Fruit fly (Drosophila melanogaster) whole organism, embryonic: ENCODE measurements around the gene cindr.
A peak's percentile ranks its signal among the peaks of the same experiment; 100 is the strongest.

Experiments used
- CG10366 ChIP-seq: fragments of 200-800 bp; sonication (Bioruptor generic); IDR thresholded peaks from 2 replicates; pipeline ENCODE4 v1.3.6; 2022; ENCODE audit warnings: missing biosample characterization, missing genetic modification characterization
- CG10543 ChIP-seq: fragments of 200-800 bp; sonication (Bioruptor generic); optimal IDR thresholded peaks from 3 replicates; lab custom pipeline; 2017; ENCODE audit warnings: missing biosample characterization, mild to moderate bottlenecking, missing genetic modification characterization, moderate library complexity
- CG10654 ChIP-seq: fragments of 200-800 bp; sonication (Bioruptor generic); optimal IDR thresholded peaks from 2 replicates; lab custom pipeline; 2016; ENCODE audit warnings: missing biosample characterization, missing genetic modification characterization
- CG13424 ChIP-seq: fragments of 200-800 bp; sonication (Bioruptor generic); optimal IDR thresholded peaks from 2 replicates; lab custom pipeline; 2019; ENCODE audit warnings: missing biosample characterization, mild to moderate bottlenecking, missing genetic modification characterization, moderate library complexity
- CG15269 ChIP-seq: fragments of 200-800 bp; sonication (Bioruptor generic); optimal IDR thresholded peaks from 2 replicates; lab custom pipeline; 2018; ENCODE audit warnings: missing biosample characterization, mild to moderate bottlenecking, missing genetic modification characterization, moderate library complexity
- CG16815 ChIP-seq: fragments of 200-800 bp; sonication (Bioruptor generic); optimal IDR thresholded peaks from 3 replicates; lab custom pipeline; 2017; ENCODE audit warnings: missing biosample characterization, mild to moderate bottlenecking, missing genetic modification characterization
- CG17186 ChIP-seq: fragments of 200-800 bp; sonication (Bioruptor generic); optimal IDR thresholded peaks from 3 replicates; lab custom pipeline; 2017; ENCODE audit warnings: missing biosample characterization, missing genetic modification reagents, missing genetic modification characterization
- CG18599 ChIP-seq: fragments of 200-800 bp; sonication (Bioruptor generic); optimal IDR thresholded peaks from 3 replicates; lab custom pipeline; 2017; ENCODE audit warnings: missing biosample characterization, missing genetic modification characterization, mild to moderate bottlenecking, moderate library complexity, missing genetic modification reagents
- CG31224 ChIP-seq: fragments of 200-800 bp; sonication (Bioruptor generic); IDR thresholded peaks from 2 replicates; pipeline ENCODE4 v1.3.6; 2022; ENCODE audit warnings: missing biosample characterization, missing genetic modification characterization
- CG34376 ChIP-seq: fragments of 200-800 bp; sonication (Bioruptor generic); optimal IDR thresholded peaks from 2 replicates; lab custom pipeline; 2018; ENCODE audit warnings: missing biosample characterization, mild to moderate bottlenecking, missing genetic modification characterization
- CG4820 ChIP-seq: fragments of 200-800 bp; sonication (Bioruptor generic); optimal IDR thresholded peaks from 3 replicates; lab custom pipeline; 2016; ENCODE audit warnings: missing biosample characterization, missing genetic modification characterization
- CG6272 ChIP-seq: fragments of 200-800 bp; sonication (Bioruptor generic); IDR thresholded peaks from 2 replicates; pipeline ENCODE4 v1.3.6; 2022; ENCODE audit warnings: missing biosample characterization, missing genetic modification characterization
- CG6813 ChIP-seq: fragments of 200-800 bp; sonication (Bioruptor generic); optimal IDR thresholded peaks from 2 replicates; lab custom pipeline; 2017; ENCODE audit warnings: missing biosample characterization, missing genetic modification characterization, mild to moderate bottlenecking, moderate library complexity, missing genetic modification reagents
- CG9932 ChIP-seq: fragments of 200-800 bp; sonication (Bioruptor generic); IDR thresholded peaks from 2 replicates; pipeline ENCODE4 v1.3.6; 2022; ENCODE audit warnings: missing biosample characterization, missing genetic modification characterization
- Deaf1 ChIP-seq: fragments of 200-800 bp; optimal IDR thresholded peaks from 3 replicates; lab custom pipeline; 2019; ENCODE audit warnings: missing biosample characterization, mild to moderate bottlenecking, missing genetic modification characterization, moderate library complexity
- Dek ChIP-seq: fragments of 200-800 bp; sonication (Bioruptor generic); optimal IDR thresholded peaks from 3 replicates; lab custom pipeline; 2019; ENCODE audit warnings: missing biosample characterization, mild to moderate bottlenecking, missing genetic modification characterization, moderate library complexity
- Dp ChIP-seq: fragments of 200-800 bp; sonication (Bioruptor generic); optimal IDR thresholded peaks from 2 replicates; lab custom pipeline; 2018; ENCODE audit warnings: missing biosample characterization, mild to moderate bottlenecking, missing genetic modification characterization, moderate library complexity
- Fer2 ChIP-seq: fragments of 200-800 bp; sonication (Bioruptor generic); optimal IDR thresholded peaks from 2 replicates; lab custom pipeline; 2018; ENCODE audit warnings: missing biosample characterization, mild to moderate bottlenecking, missing genetic modification characterization, moderate library complexity
- Gsc ChIP-seq: fragments of 200-800 bp; sonication (Bioruptor generic); IDR thresholded peaks from 2 replicates; pipeline ENCODE4 v1.3.6; 2022; ENCODE audit warnings: missing biosample characterization, missing genetic modification characterization
- H2.0 ChIP-seq: fragments of 200-800 bp; sonication (Bioruptor generic); IDR thresholded peaks from 2 replicates; pipeline ENCODE4 v1.3.6; 2022; ENCODE audit warnings: missing biosample characterization, missing genetic modification characterization
- MTF-1 ChIP-seq: fragments of 200-800 bp; sonication (Bioruptor generic); optimal IDR thresholded peaks from 2 replicates; lab custom pipeline; 2018; ENCODE audit warnings: missing biosample characterization, mild to moderate bottlenecking, missing genetic modification characterization, borderline replicate concordance
- Med ChIP-seq: fragments of 200-800 bp; sonication (Bioruptor generic); peaks from one replicate; lab custom pipeline; 2016; ENCODE audit warnings: missing biosample characterization, missing genetic modification characterization, mild to moderate bottlenecking, inconsistent platforms, moderate library complexity
- Meics ChIP-seq: fragments of 200-800 bp; sonication (Bioruptor generic); optimal IDR thresholded peaks from 2 replicates; lab custom pipeline; 2017; ENCODE audit warnings: missing biosample characterization, mild to moderate bottlenecking, missing genetic modification characterization
- Scr ChIP-seq: fragments of 200-800 bp; sonication (Bioruptor generic); IDR thresholded peaks from 2 replicates; pipeline ENCODE4 v1.3.6; 2022; ENCODE audit warnings: missing biosample characterization, missing genetic modification characterization; ENCODE audit not compliant: partially characterized antibody
- Sox102F ChIP-seq: fragments of 200-800 bp; sonication (Bioruptor generic); optimal IDR thresholded peaks from 2 replicates; lab custom pipeline; 2018; ENCODE audit warnings: missing biosample characterization, mild to moderate bottlenecking, missing genetic modification characterization, moderate library complexity
- Sry-δ ChIP-seq: fragments of 200-800 bp; sonication (Bioruptor generic); optimal IDR thresholded peaks from 2 replicates; lab custom pipeline; 2016; ENCODE audit warnings: missing biosample characterization, missing genetic modification characterization
- Tbp ChIP-seq: fragments of >200 bp; optimal IDR thresholded peaks from 2 replicates; lab custom pipeline; 2018; ENCODE audit warnings: missing biosample characterization, missing genetic modification characterization
- abd-A ChIP-seq: fragments of 200-800 bp; sonication (Bioruptor generic); optimal IDR thresholded peaks from 3 replicates; lab custom pipeline; 2019; ENCODE audit warnings: missing biosample characterization, mild to moderate bottlenecking, missing genetic modification characterization, moderate library complexity
- caup ChIP-seq: fragments of 200-800 bp; sonication (Bioruptor generic); optimal IDR thresholded peaks from 3 replicates; lab custom pipeline; 2017; ENCODE audit warnings: missing biosample characterization, mild to moderate bottlenecking, missing genetic modification characterization, moderate library complexity; ENCODE audit not compliant: severe bottlenecking
- crp ChIP-seq, 2 experiments: fragments of 200-800 bp; sonication (Bioruptor generic); optimal IDR thresholded peaks; 2 replicates in 1 of 2; 3 replicates in 1 of 2; lab custom pipeline; 2017; ENCODE audit warnings: missing biosample characterization in 2 of 2, missing genetic modification characterization in 2 of 2, mild to moderate bottlenecking in 1 of 2, moderate library complexity in 1 of 2
- cwo ChIP-seq: fragments of 200-800 bp; sonication (Bioruptor generic); optimal IDR thresholded peaks from 3 replicates; lab custom pipeline; 2017; ENCODE audit warnings: missing biosample characterization, missing genetic modification characterization, mild to moderate bottlenecking, moderate library complexity, missing genetic modification reagents
- fd3F ChIP-seq: fragments of 200-800 bp; sonication (Bioruptor generic); optimal IDR thresholded peaks from 2 replicates; lab custom pipeline; 2018; ENCODE audit warnings: missing biosample characterization, mild to moderate bottlenecking, missing genetic modification characterization, moderate library complexity
- gce ChIP-seq: fragments of 200-800 bp; sonication (Bioruptor generic); IDR thresholded peaks from 3 replicates; pipeline ENCODE4 v1.3.6; 2022; ENCODE audit warnings: missing biosample characterization, missing genetic modification characterization
- grn ChIP-seq: fragments of 200-800 bp; sonication (Bioruptor generic); optimal IDR thresholded peaks from 3 replicates; lab custom pipeline; 2017; ENCODE audit warnings: missing biosample characterization, missing genetic modification characterization
- hth ChIP-seq: fragments of >200 bp; optimal IDR thresholded peaks from 2 replicates; lab custom pipeline; 2017; ENCODE audit warnings: inconsistent platforms
- ind ChIP-seq: fragments of 200-800 bp; sonication (Bioruptor generic); optimal IDR thresholded peaks from 3 replicates; lab custom pipeline; 2016; ENCODE audit warnings: missing biosample characterization, missing genetic modification characterization
- kni ChIP-seq: fragments of 200-800 bp; sonication (Bioruptor generic); optimal IDR thresholded peaks from 3 replicates; lab custom pipeline; 2017; ENCODE audit warnings: mild to moderate bottlenecking, missing biosample characterization, missing genetic modification reagents, missing genetic modification characterization
- maf-S ChIP-seq: fragments of 200-800 bp; sonication (Bioruptor generic); optimal IDR thresholded peaks from 2 replicates; lab custom pipeline; 2016; ENCODE audit warnings: missing biosample characterization, missing genetic modification characterization
- mam ChIP-seq: fragments of 200-800 bp; sonication (Bioruptor generic); optimal IDR thresholded peaks from 3 replicates; lab custom pipeline; 2016; ENCODE audit warnings: missing biosample characterization, missing genetic modification characterization
- pfk ChIP-seq: fragments of 200-800 bp; sonication (Bioruptor generic); optimal IDR thresholded peaks from 2 replicates; lab custom pipeline; 2018; ENCODE audit warnings: missing biosample characterization, mild to moderate bottlenecking, missing genetic modification characterization, moderate library complexity
- rib ChIP-seq: fragments of 200-800 bp; sonication (Bioruptor generic); IDR thresholded peaks from 2 replicates; pipeline ENCODE4 v1.3.6; 2022; ENCODE audit warnings: missing biosample characterization, missing genetic modification characterization
- row ChIP-seq: fragments of 200-800 bp; sonication (Bioruptor generic); IDR thresholded peaks from 3 replicates; pipeline ENCODE4 v1.3.6; 2022; ENCODE audit warnings: missing biosample characterization, missing genetic modification characterization
- sima ChIP-seq: fragments of 200-800 bp; sonication (Bioruptor generic); optimal IDR thresholded peaks from 2 replicates; lab custom pipeline; 2016; ENCODE audit warnings: missing biosample characterization, missing genetic modification characterization
- sob ChIP-seq: fragments of 200-800 bp; sonication (Bioruptor generic); IDR thresholded peaks from 2 replicates; pipeline ENCODE4 v1.3.6; 2022; ENCODE audit warnings: missing biosample characterization, missing genetic modification characterization
- toy ChIP-seq: fragments of 200-800 bp; sonication (Bioruptor generic); IDR thresholded peaks from 2 replicates; pipeline ENCODE4 v1.3.6; 2022; ENCODE audit warnings: missing biosample characterization, missing genetic modification characterization
- unpg ChIP-seq: fragments of 200-800 bp; sonication (Bioruptor generic); optimal IDR thresholded peaks from 3 replicates; lab custom pipeline; 2018; ENCODE audit warnings: missing biosample characterization, mild to moderate bottlenecking, missing genetic modification characterization, moderate library complexity
- vvl ChIP-seq: fragments of 200-800 bp; sonication (Bioruptor generic); IDR thresholded peaks from 2 replicates; pipeline ENCODE4 v1.3.6; 2022; ENCODE audit warnings: missing biosample characterization, missing genetic modification characterization
- wek ChIP-seq: fragments of 200-800 bp; sonication (Bioruptor generic); optimal IDR thresholded peaks from 3 replicates; lab custom pipeline; 2018; ENCODE audit warnings: missing biosample characterization, mild to moderate bottlenecking, missing genetic modification characterization, moderate library complexity
- zf30C ChIP-seq: fragments of 200-800 bp; sonication (Bioruptor generic); optimal IDR thresholded peaks from 3 replicates; lab custom pipeline; 2018; ENCODE audit warnings: missing biosample characterization, mild to moderate bottlenecking, missing genetic modification characterization
- zfh2 ChIP-seq: fragments of 200-800 bp; sonication (Bioruptor generic); optimal IDR thresholded peaks from 2 replicates; lab custom pipeline; 2016; ENCODE audit warnings: missing biosample characterization, missing genetic modification characterization

The cindr gene

DNA sequence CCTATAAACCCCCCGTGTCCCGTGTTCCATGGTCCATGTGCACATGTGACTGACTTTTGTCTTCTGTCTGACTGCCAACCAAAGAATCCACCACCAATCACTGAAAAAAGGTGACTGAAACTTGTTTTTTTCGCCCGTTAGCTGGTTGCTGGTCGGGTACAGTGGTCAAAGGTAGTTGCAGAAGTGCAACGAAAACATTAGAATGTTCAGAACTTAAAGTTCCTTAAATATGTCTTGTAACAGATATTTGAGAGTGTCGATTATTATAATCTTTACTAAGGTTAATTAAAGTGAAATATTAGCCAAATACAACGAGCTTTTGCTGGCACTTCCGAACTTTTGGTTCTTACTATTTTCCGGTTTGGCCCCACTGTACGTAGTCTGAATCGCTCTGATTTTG is 47.3 kb upstream of the cindr start (continued):
- TF ChIP-seq CG9932 (GFP tag; lab: Robert Waterston, UW) (no peak), mam (GFP tag; lab: Kevin White, UChicago) (peak; percentile 34), vvl (peak; percentile 17; the same call in 1 of the 2 replicates), maf-S (GFP tag; lab: Kevin White, UChicago) (peak; percentile 25), crp (GFP tag; optimal IDR thresholded peaks at IDR 0.05; lab: Kevin White, UChicago) (no peak), CG17186 (GFP tag; lab: Kevin White, UChicago) (no peak), CG10366 (GFP tag; lab: Robert Waterston, UW) (no peak; the same call in 1 of the 2 replicates), CG16815 (GFP tag; lab: Kevin White, UChicago) (peak; percentile 53), Dek (tag; lab: Kevin White, UChicago) (no peak), pfk (GFP tag; lab: Kevin White, UChicago) (no peak), CG10543 (no peak), kni (peak; percentile 76), CG10654 (GFP tag; lab: Kevin White, UChicago) (peak; percentile 36), CG6272 (0 out of 2 replicates have a peak, but pooled peaks have one; percentile 35), Gsc (GFP tag; lab: Robert Waterston, UW) (no peak; the same call in 1 of the 2 replicates), Dp (GFP tag; lab: Kevin White, UChicago) (no peak), Deaf1 (tag; lab: Kevin White, UChicago) (peak; percentile 29), CG31224 (GFP tag; lab: Robert Waterston, UW) (no peak), Med (GFP tag; lab: Kevin White, UChicago) (peak; percentile 84), cwo (GFP tag; lab: Kevin White, UChicago) (peak; percentile 4), wek (no peak), CG4820 (GFP tag; lab: Kevin White, UChicago) (peak; percentile 40), fd3F (GFP tag; lab: Kevin White, UChicago) (no peak), zfh2 (no peak), Scr (GFP tag; lab: Robert Waterston, UW) (no peak), grn (GFP tag; lab: Kevin White, UChicago) (no peak), rib (GFP tag; lab: Robert Waterston, UW) (no peak), Sox102F (peak; percentile 52), CG13424 (tag; lab: Kevin White, UChicago) (peak; percentile 47), Sry-δ (GFP tag; lab: Kevin White, UChicago) (no peak), caup (GFP tag; lab: Kevin White, UChicago) (no peak), ind (GFP tag; lab: Kevin White, UChicago) (peak; percentile 24), CG18599 (GFP tag; lab: Kevin White, UChicago) (peak; percentile 69), CG6813 (GFP tag; lab: Kevin White, UChicago) (peak; percentile 52), row (GFP tag; lab: Robert Waterston, UW) (peak; percentile 77), sima (GFP tag; lab: Kevin White, UChicago) (no peak), CG34376 (GFP tag; lab: Kevin White, UChicago) (no peak), toy (no peak), MTF-1 (GFP tag; lab: Kevin White, UChicago) (peak; percentile 24), zf30C (GFP tag; lab: Kevin White, UChicago) (no peak), hth (no peak), Meics (GFP tag; lab: Kevin White, UChicago) (peak; percentile 10), Fer2 (tag; lab: Kevin White, UChicago) (no peak), gce (GFP tag; lab: Robert Waterston, UW) (0 out of 3 replicates have a peak, but pooled peaks have one; percentile 26), unpg (peak; percentile 56), abd-A (tag; lab: Kevin White, UChicago) (no peak), H2.0 (no peak), CG15269 (tag; lab: Kevin White, UChicago) (peak; percentile 24), Tbp (no peak), sob (0 out of 2 replicates have a peak, but pooled peaks have one; percentile 17)
